Worm (Caenorhabditis elegans): ENCODE data around the gene C09F12.3.

Gene C09F12.3

DNA sequence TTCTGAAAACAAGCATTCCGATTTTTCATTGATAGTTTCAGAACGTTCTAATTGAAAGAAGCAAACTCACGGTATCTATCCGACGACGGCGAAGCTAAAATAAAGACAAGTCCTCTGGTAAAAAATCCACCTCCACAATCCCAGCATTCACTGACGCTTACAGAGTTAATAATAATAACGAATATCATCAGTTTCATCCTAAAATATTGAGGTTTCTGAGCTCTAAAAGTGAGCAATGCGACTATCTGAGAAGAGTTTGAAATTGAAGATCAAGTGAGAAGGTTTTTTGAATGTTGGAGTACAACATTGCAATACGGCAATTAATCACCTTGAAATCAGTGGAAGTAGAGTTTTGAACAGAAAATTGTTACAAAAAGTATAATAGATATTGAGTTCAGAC, 33.8 kb upstream of the C09F12.3 start, which contains the start of gene W04G3.12:
Gene W04G3.12, minus strand, starts transcription at position 311 of the 400 bp plus-strand sequence.
- TF ChIP-seq unc-62 (GFP tag; optimal IDR thresholded peaks at IDR 0.05 in 1 of 2): peak in 1 of 2 experiments; percentile 94
- no peak for TF ChIP-seq unc-62 (tag; optimal IDR thresholded peaks at IDR 0.05)
- no peak for TF ChIP-seq snpc-1.2 (GFP tag; IDR thresholded peaks at IDR 0.05)
- TF ChIP-seq ama-1 (optimal IDR thresholded peaks at IDR 0.05): no peak

DNA sequence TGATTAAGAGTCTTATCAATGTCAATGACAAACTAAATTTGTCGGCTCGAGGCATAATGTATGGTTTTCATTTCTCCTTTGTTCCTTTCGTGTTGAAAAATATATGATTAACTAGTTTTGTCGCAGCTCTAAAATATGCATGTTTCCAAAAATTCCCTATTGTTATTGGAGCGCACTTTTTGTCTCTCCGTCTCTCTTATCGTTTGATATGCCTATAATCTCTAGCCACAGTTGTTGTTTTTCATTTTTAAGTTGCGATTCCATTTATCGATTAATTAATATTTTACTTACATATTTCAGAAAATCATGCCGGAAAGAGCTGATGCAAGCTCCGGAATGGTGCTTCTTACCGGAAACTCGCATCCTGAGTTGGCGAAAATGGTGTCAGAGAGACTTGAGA, 30.7 kb upstream of the C09F12.3 start, which contains the start of gene W04G3.5:
Gene W04G3.5, plus strand, starts transcription at position 301 of the 400 bp plus-strand sequence.
- peak; percentile 16 for TF ChIP-seq aha-1 (tag)
- no peak for TF ChIP-seq cey-2 (tag; optimal IDR thresholded peaks at IDR 0.05; ENCODE audit: borderline replicate concordance, insufficient read depth)

DNA sequence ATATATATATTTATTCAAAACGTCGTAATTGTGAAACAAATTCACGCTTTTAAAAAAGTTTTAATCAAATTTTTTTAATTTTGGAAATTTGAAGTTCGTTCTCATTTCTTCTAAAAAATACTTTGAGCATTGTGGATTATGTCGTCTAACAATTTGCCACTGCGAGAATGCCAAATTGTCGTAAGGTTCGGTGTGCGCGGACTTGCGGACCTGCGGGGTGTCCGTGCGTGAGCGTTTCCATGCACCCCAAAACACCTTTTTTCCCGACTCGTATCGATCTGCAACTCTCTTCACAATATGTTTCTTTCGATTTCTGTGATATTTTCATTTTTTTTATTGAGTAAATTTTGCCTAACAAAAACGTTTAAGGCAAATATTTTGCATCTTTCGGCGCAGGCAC, 30.0 kb upstream of the C09F12.3 start:
- TF ChIP-seq hmg-1.1 (GFP tag; IDR thresholded peaks at IDR 0.05) (peak; percentile 32; the same call in 1 of the 2 replicates), daf-16 (GFP tag; optimal IDR thresholded peaks at IDR 0.05) (no peak), daf-16 (tag; optimal IDR thresholded peaks at IDR 0.05) (peak; percentile 41), daf-8 (GFP tag; IDR thresholded peaks at IDR 0.05) (no peak)

DNA sequence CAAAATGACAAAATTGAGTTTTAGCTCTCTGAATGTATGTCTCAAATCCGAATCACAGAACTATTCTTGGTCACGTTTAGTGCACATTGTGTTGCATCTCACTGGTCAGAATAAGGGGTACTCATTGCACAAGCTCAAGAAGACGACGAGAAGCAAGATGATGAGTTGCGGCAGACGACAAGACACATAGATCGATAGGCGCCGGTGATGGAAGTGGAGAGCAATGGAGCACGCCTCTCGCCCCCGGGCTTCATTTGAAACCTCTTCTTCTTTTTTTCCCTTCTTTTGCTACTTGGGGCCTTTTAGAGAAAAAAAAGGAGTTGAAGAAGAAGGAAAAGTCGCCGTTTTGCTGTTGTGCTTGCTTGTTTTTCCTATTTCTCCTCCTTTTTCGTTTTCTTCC, 25.7 kb upstream of the C09F12.3 start, which contains the start of gene apt-9:
Gene apt-9, plus strand, starts transcription at position 194 of the 400 bp plus-strand sequence.
- TF ChIP-seq daf-16 (GFP tag; optimal IDR thresholded peaks at IDR 0.05): no peak
- no peak for TF ChIP-seq daf-16 (tag; optimal IDR thresholded peaks at IDR 0.05)
- TF ChIP-seq Y5F2A.4 (GFP tag; optimal IDR thresholded peaks at IDR 0.05): no peak
- peak in 1 of 2 experiments; percentile 50 for TF ChIP-seq lsy-2 (tag; optimal IDR thresholded peaks at IDR 0.05)
- TF ChIP-seq pha-4 (GFP tag; IDR thresholded peaks at IDR 0.05): no peak
- TF ChIP-seq pha-4 (tag; optimal IDR thresholded peaks at IDR 0.05): no peak
- TF ChIP-seq unc-62 (GFP tag; optimal IDR thresholded peaks at IDR 0.05 in 1 of 2): peak in 1 of 2 experiments; percentile 92
- no peak for TF ChIP-seq unc-62 (tag; optimal IDR thresholded peaks at IDR 0.05)
- no peak for TF ChIP-seq hif-1 (tag; optimal IDR thresholded peaks at IDR 0.05)
- TF ChIP-seq rbr-2 (tag; optimal IDR thresholded peaks at IDR 0.05): peak; percentile 54
- TF ChIP-seq ztf-7 (tag; optimal IDR thresholded peaks at IDR 0.05): no peak
- TF ChIP-seq nhr-111 (GFP tag; optimal IDR thresholded peaks at IDR 0.05): no peak
- TF ChIP-seq mes-2 (tag; optimal IDR thresholded peaks at IDR 0.05; ENCODE audit: poor library complexity, severe bottlenecking): no peak
- TF ChIP-seq ceh-32 (tag; optimal IDR thresholded peaks at IDR 0.05; ENCODE audit: poor library complexity): no peak
- no peak for TF ChIP-seq dmd-8 (GFP tag; IDR thresholded peaks at IDR 0.05)
- no peak for TF ChIP-seq unc-39 (tag; optimal IDR thresholded peaks at IDR 0.05)
- no peak for TF ChIP-seq pqm-1 (tag; optimal IDR thresholded peaks at IDR 0.05)
- no peak for TF ChIP-seq nhr-25 (tag; optimal IDR thresholded peaks at IDR 0.05; ENCODE audit: borderline replicate concordance, insufficient read depth)
- TF ChIP-seq hlh-30 (tag; optimal IDR thresholded peaks at IDR 0.05; ENCODE audit: insufficient read depth): no peak
- no peak for TF ChIP-seq spr-3 (GFP tag; optimal IDR thresholded peaks at IDR 0.05)
- no peak for TF ChIP-seq skn-1 (tag; optimal IDR thresholded peaks at IDR 0.05)
- no peak for TF ChIP-seq spr-1 (tag; optimal IDR thresholded peaks at IDR 0.05)
- no peak for TF ChIP-seq ZK337.2 (GFP tag; IDR thresholded peaks at IDR 0.05)
- TF ChIP-seq R02D3.7 (tag; optimal IDR thresholded peaks at IDR 0.05): no peak
- no peak for TF ChIP-seq F26F4.8 (GFP tag; conservative IDR thresholded peaks at IDR 0.05)
- no peak for TF ChIP-seq daf-19 (GFP tag; conservative IDR thresholded peaks at IDR 0.05)
- TF ChIP-seq mep-1 (tag; optimal IDR thresholded peaks at IDR 0.05): peak; percentile 47
- TF ChIP-seq vab-7 (GFP tag; IDR thresholded peaks at IDR 0.05): 0 out of 2 replicates have a peak, but pooled peaks have one; percentile 18
- TF ChIP-seq lin-13 (GFP tag; optimal IDR thresholded peaks at IDR 0.05): no peak
- peak in 1 of 2 experiments; percentile 26 for TF ChIP-seq mdl-1 (tag; optimal IDR thresholded peaks at IDR 0.05)
- no peak for TF ChIP-seq madf-5 (GFP tag; IDR thresholded peaks at IDR 0.05)
- no peak for TF ChIP-seq ceh-62 (tag; optimal IDR thresholded peaks at IDR 0.05)
- TF ChIP-seq ZK546.5 (tag; optimal IDR thresholded peaks at IDR 0.05): no peak
- TF ChIP-seq ztf-11 (tag; optimal IDR thresholded peaks at IDR 0.05): no peak
- TF ChIP-seq nhr-6 (tag; optimal IDR thresholded peaks at IDR 0.05): no peak
- TF ChIP-seq zfp-3 (GFP tag; conservative IDR thresholded peaks at IDR 0.05): no peak
- TF ChIP-seq hmg-1.1 (GFP tag; IDR thresholded peaks at IDR 0.05): peak; percentile 64; the same call in 1 of the 2 replicates
- TF ChIP-seq ceh-28 (tag; optimal IDR thresholded peaks at IDR 0.05): peak; percentile 16
- no peak for TF ChIP-seq lin-29 (GFP tag; IDR thresholded peaks at IDR 0.05)
- TF ChIP-seq ceh-20 (GFP tag; IDR thresholded peaks at IDR 0.05): peak; percentile 43; the same call in 1 of the 2 replicates
